Worm (Caenorhabditis elegans): ENCODE measurements around the gene srx-86.
A peak's percentile ranks its signal among the peaks of the same experiment; 100 is the strongest.

The srx-86 gene

DNA sequence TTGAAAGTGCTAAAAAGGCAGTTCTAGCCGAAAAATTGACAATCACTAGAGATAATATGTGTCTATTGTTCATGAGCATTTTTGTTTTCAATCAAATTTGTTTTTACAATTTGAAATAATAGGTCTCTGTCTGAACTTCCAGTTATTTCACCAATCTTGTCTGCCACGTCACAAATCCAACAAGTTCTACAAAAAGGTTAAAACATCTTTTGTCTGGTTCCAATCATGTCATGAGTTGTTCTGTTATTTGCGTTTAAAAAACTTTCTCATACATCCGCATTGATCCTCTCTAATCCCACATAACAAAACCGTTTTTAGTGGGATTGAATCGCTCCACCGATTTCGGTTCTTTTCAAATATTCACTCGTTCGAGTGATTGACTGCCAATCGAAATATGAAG is 38.1 kb downstream of the srx-86 start, which contains the start of gene F35B12.9:
Gene F35B12.9, plus strand, starts transcription at position 372 of the 400 bp plus-strand sequence.
- TF ChIP-seq ama-1 (optimal IDR thresholded peaks at IDR 0.05) = no peak
- no peak for TF ChIP-seq ama-1 (GFP tag; optimal IDR thresholded peaks at IDR 0.05)
- TF ChIP-seq madf-6 (GFP tag; IDR thresholded peaks at IDR 0.05) = no peak
- no peak for TF ChIP-seq bed-1 (GFP tag; IDR thresholded peaks at IDR 0.05)
- no peak for TF ChIP-seq cebp-2 (GFP tag; IDR thresholded peaks at IDR 0.05)
- no peak for TF ChIP-seq snpc-1.3 (tag; optimal IDR thresholded peaks at IDR 0.05; ENCODE audit: insufficient read depth)
- TF ChIP-seq nfya-2 (GFP tag; IDR thresholded peaks at IDR 0.05) = no peak
- TF ChIP-seq F49E8.2 (tag; optimal IDR thresholded peaks at IDR 0.05; ENCODE audit: insufficient read depth) = no peak

- TF ChIP-seq nhr-80 (tag; optimal IDR thresholded peaks at IDR 0.05) = peak; percentile 19
- no peak for TF ChIP-seq rpc-1 (optimal IDR thresholded peaks at IDR 0.05)
- no peak for TF ChIP-seq rpc-1 (tag; optimal IDR thresholded peaks at IDR 0.05)
Observed at ce11 chrV:11604484-11604883, 41.7 kb downstream of the srx-86 start, which contains the start of gene dhs-20. TSS of gene dhs-20 (minus strand) at chrV:11604563.

- TF ChIP-seq let-526 (GFP tag; IDR thresholded peaks at IDR 0.05) (no peak), dpl-1 (GFP tag; optimal IDR thresholded peaks at IDR 0.05) (no peak), egl-18 (GFP tag; IDR thresholded peaks at IDR 0.05) (no peak), ama-1 (optimal IDR thresholded peaks at IDR 0.05) (no peak), ama-1 (GFP tag; optimal IDR thresholded peaks at IDR 0.05) (no peak), egl-44 (GFP tag; IDR thresholded peaks at IDR 0.05) (no peak), lin-26 (GFP tag; IDR thresholded peaks at IDR 0.05) (no peak), hmg-1.2 (GFP tag; IDR thresholded peaks at IDR 0.05) (no peak), snpc-1.3 (tag; optimal IDR thresholded peaks at IDR 0.05; ENCODE audit: insufficient read depth) (no peak), lsl-1 (GFP tag; optimal IDR thresholded peaks at IDR 0.05) (no peak)
Observed at ce11 chrV:11605227-11605626, 42.5 kb downstream of the srx-86 start.

ce11 chrV:11606424-11606823 is 43.7 kb downstream of the srx-86 start, which contains the start of gene idpp-16:
TSS of gene idpp-16 (minus strand) at chrV:11606524.
- no peak for TF ChIP-seq F22D6.2 (tag; optimal IDR thresholded peaks at IDR 0.05)
- no peak for TF ChIP-seq dpff-1 (tag; optimal IDR thresholded peaks at IDR 0.05)

DNA sequence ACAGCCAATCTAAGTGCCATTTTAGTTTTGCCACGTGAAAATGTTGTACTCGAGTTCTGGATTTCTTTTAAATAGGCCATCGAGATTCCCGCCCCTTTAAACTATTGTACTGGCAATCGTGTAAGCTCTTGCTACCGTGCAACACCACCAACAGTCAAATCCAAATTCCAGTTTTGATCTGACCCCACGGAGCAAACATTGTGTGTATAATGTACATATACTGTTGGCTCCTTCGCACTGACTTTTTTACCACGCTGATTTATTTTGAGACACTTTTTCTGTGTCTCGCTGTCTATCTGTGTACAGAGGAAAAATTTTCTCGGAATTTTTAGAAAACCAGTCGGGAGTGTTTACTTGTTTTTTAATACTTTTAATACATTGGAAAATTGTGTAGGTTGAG is 47.3 kb downstream of the srx-86 start, which contains the start of gene piit-1:
Gene piit-1, minus strand, starts transcription at position 101 of the 400 bp plus-strand sequence.
- TF ChIP-seq ZK185.1 (tag; optimal IDR thresholded peaks at IDR 0.05; ENCODE audit: poor library complexity, severe bottlenecking) = no peak
- no peak for TF ChIP-seq F33H1.4 (GFP tag; IDR thresholded peaks at IDR 0.05)
- no peak for TF ChIP-seq snpc-1.1 (tag; optimal IDR thresholded peaks at IDR 0.05; ENCODE audit: insufficient read depth)
- no peak for TF ChIP-seq lag-1 (GFP tag; IDR thresholded peaks at IDR 0.05)

- TF ChIP-seq nhr-80 (tag; optimal IDR thresholded peaks at IDR 0.05) (peak; percentile 29), him-1 (tag; optimal IDR thresholded peaks at IDR 0.05) (peak; percentile 78), K11D2.4 (GFP tag; IDR thresholded peaks at IDR 0.05) (no peak), attf-6 (GFP tag; IDR thresholded peaks at IDR 0.05) (0 out of 2 replicates have a peak, but pooled peaks have one; percentile 10), madf-6 (GFP tag; IDR thresholded peaks at IDR 0.05) (peak; percentile 93), rcor-1 (GFP tag; IDR thresholded peaks at IDR 0.05) (peak; percentile 77), Y67H2A.10 (GFP tag; conservative IDR thresholded peaks at IDR 0.05) (no peak), mcd-1 (GFP tag; IDR thresholded peaks at IDR 0.05) (peak; percentile 76), efl-1 (GFP tag; optimal IDR thresholded peaks at IDR 0.05) (peak; percentile 92), D2030.7 (GFP tag; IDR thresholded peaks at IDR 0.05) (peak; percentile 75), rpc-1 (optimal IDR thresholded peaks at IDR 0.05) (peak; percentile 40), rpc-1 (tag; optimal IDR thresholded peaks at IDR 0.05) (no peak), dpff-1 (tag; optimal IDR thresholded peaks at IDR 0.05) (no peak), nfya-2 (GFP tag; IDR thresholded peaks at IDR 0.05) (no peak), K12H6.12 (tag; optimal IDR thresholded peaks at IDR 0.05) (peak; percentile 18), B0336.3 (GFP tag; IDR thresholded peaks at IDR 0.05) (peak; percentile 82), nfyb-1 (GFP tag; IDR thresholded peaks at IDR 0.05) (0 out of 2 replicates have a peak, but pooled peaks have one; percentile 31), sptf-2 (GFP tag; optimal IDR thresholded peaks at IDR 0.05) (no peak), nhr-179 (tag; optimal IDR thresholded peaks at IDR 0.05) (no peak), ztf-25 (GFP tag; IDR thresholded peaks at IDR 0.05) (0 out of 2 replicates have a peak, but pooled peaks have one; percentile 37), attf-3 (GFP tag; conservative IDR thresholded peaks at IDR 0.05) (0 out of 2 replicates have a peak, but pooled peaks have one; percentile 15)
Observed at ce11 chrV:11610481-11610880, 47.7 kb downstream of the srx-86 start, which contains the start of gene sas-5. TSS of gene sas-5 (plus strand) at chrV:11610737.
